Worm (Caenorhabditis elegans) whole organism, late embryonic: Measurements from ENCODE around the gene K07F5.6.

Experiments
- C08G9.2 ChIP-seq: sonication (generic microtip); optimal IDR thresholded peaks from 2 replicates; lab custom pipeline; 2016; ENCODE audit warnings: mild to moderate bottlenecking, missing genetic modification characterization, moderate library complexity, missing compliant biosample characterization
- F13H6.1 ChIP-seq: sonication (generic microtip); optimal IDR thresholded peaks from 2 replicates; lab custom pipeline; 2016; ENCODE audit warnings: missing genetic modification characterization, missing compliant biosample characterization
- K02D7.2 ChIP-seq: sonication (generic microtip); optimal IDR thresholded peaks from 2 replicates; lab custom pipeline; 2017; ENCODE audit warnings: mild to moderate bottlenecking, missing genetic modification characterization, missing compliant biosample characterization
- K09A11.1 ChIP-seq: sonication (generic microtip); optimal IDR thresholded peaks from 2 replicates; lab custom pipeline; 2017; ENCODE audit warnings: antibody characterized with exemption, mild to moderate bottlenecking, missing genetic modification characterization, missing compliant biosample characterization; ENCODE audit not compliant: insufficient read depth
- T23F11.4 ChIP-seq: fragments of 200-800 bp; sonication (Bioruptor generic); optimal IDR thresholded peaks from 2 replicates; lab custom pipeline; 2018; ENCODE audit warnings: mild to moderate bottlenecking, missing genetic modification characterization, missing compliant biosample characterization
- ama-1 ChIP-seq: fragments of 150-350 bp; optimal IDR thresholded peaks from 2 replicates; lab custom pipeline; 2014
- ceh-14 ChIP-seq: sonication (generic microtip); optimal IDR thresholded peaks from 2 replicates; lab custom pipeline; 2016; ENCODE audit warnings: missing genotype, missing genetic modification characterization, missing compliant biosample characterization
- ceh-18 ChIP-seq: sonication (generic microtip); optimal IDR thresholded peaks from 2 replicates; lab custom pipeline; 2016; ENCODE audit warnings: missing genetic modification characterization, missing compliant biosample characterization
- ceh-24 ChIP-seq: sonication (generic microtip); optimal IDR thresholded peaks from 2 replicates; lab custom pipeline; 2016; ENCODE audit warnings: mild to moderate bottlenecking, missing genetic modification characterization, missing compliant biosample characterization
- ceh-30 ChIP-seq: fragments of 150-350 bp; optimal IDR thresholded peaks from 2 replicates; lab custom pipeline; 2014; ENCODE audit warnings: missing biosample characterization, missing genetic modification characterization
- ceh-48 ChIP-seq: sonication (generic microtip); optimal IDR thresholded peaks from 2 replicates; lab custom pipeline; 2016; ENCODE audit warnings: missing genetic modification characterization, inconsistent platforms, missing compliant biosample characterization
- ceh-6 ChIP-seq: fragments of 200-800 bp; sonication (Bioruptor generic); optimal IDR thresholded peaks from 2 replicates; lab custom pipeline; 2018; ENCODE audit warnings: mild to moderate bottlenecking, missing genetic modification characterization, missing compliant biosample characterization
- dmd-4 ChIP-seq: sonication (generic microtip); optimal IDR thresholded peaks from 2 replicates; lab custom pipeline; 2016; ENCODE audit warnings: borderline replicate concordance, missing genetic modification characterization, missing compliant biosample characterization
- dve-1 ChIP-seq: sonication (generic microtip); optimal IDR thresholded peaks from 2 replicates; lab custom pipeline; 2017; ENCODE audit warnings: antibody characterized with exemption, mild to moderate bottlenecking, missing genetic modification characterization, missing compliant biosample characterization
- elt-2 ChIP-seq: sonication (generic microtip); optimal IDR thresholded peaks from 2 replicates; lab custom pipeline; 2016; ENCODE audit warnings: missing genetic modification reagents, missing genetic modification characterization, missing compliant biosample characterization
- elt-4 ChIP-seq: sonication (generic microtip); optimal IDR thresholded peaks from 2 replicates; lab custom pipeline; 2016; ENCODE audit warnings: missing genetic modification characterization, missing compliant biosample characterization
- eyg-1 ChIP-seq: sonication (generic microtip); optimal IDR thresholded peaks from 2 replicates; lab custom pipeline; 2016; ENCODE audit warnings: missing genotype, missing genetic modification characterization, missing compliant biosample characterization
- fax-1 ChIP-seq: sonication (generic microtip); optimal IDR thresholded peaks from 2 replicates; lab custom pipeline; 2016; ENCODE audit warnings: missing genotype, missing genetic modification characterization, missing compliant biosample characterization
- fkh-6 ChIP-seq: sonication (generic microtip); optimal IDR thresholded peaks from 2 replicates; lab custom pipeline; 2016; ENCODE audit warnings: missing genetic modification characterization, missing compliant biosample characterization
- gmeb-2 ChIP-seq: sonication (generic microtip); optimal IDR thresholded peaks from 2 replicates; lab custom pipeline; 2016; ENCODE audit warnings: missing genetic modification characterization, inconsistent platforms, missing compliant biosample characterization
- hlh-15 ChIP-seq: sonication (generic microtip); optimal IDR thresholded peaks from 2 replicates; lab custom pipeline; 2016; ENCODE audit warnings: missing genetic modification characterization, missing compliant biosample characterization
- hlh-30 ChIP-seq: sonication (generic microtip); optimal IDR thresholded peaks from 2 replicates; lab custom pipeline; 2017; ENCODE audit warnings: antibody characterized with exemption, missing genetic modification characterization, missing compliant biosample characterization; ENCODE audit not compliant: insufficient read depth
- hlh-6 ChIP-seq: sonication (generic microtip); optimal IDR thresholded peaks from 2 replicates; lab custom pipeline; 2016; ENCODE audit warnings: missing genotype, missing genetic modification characterization, missing compliant biosample characterization
- hlh-8 ChIP-seq: sonication (generic microtip); optimal IDR thresholded peaks from 2 replicates; lab custom pipeline; 2016; ENCODE audit warnings: missing genotype, missing genetic modification characterization, missing compliant biosample characterization
- lim-6 ChIP-seq: sonication (generic microtip); optimal IDR thresholded peaks from 2 replicates; lab custom pipeline; 2016; ENCODE audit warnings: missing genetic modification characterization, missing compliant biosample characterization
- lin-11 ChIP-seq: fragments of 200-800 bp; sonication (Bioruptor generic); optimal IDR thresholded peaks from 2 replicates; lab custom pipeline; 2018; ENCODE audit warnings: mild to moderate bottlenecking, missing genetic modification characterization, missing compliant biosample characterization
- madf-2 ChIP-seq: sonication (generic microtip); optimal IDR thresholded peaks from 2 replicates; lab custom pipeline; 2017; ENCODE audit warnings: missing genetic modification characterization, missing compliant biosample characterization
- mec-3 ChIP-seq: sonication (generic microtip); optimal IDR thresholded peaks from 2 replicates; lab custom pipeline; 2016; ENCODE audit warnings: borderline replicate concordance, missing genetic modification characterization, missing compliant biosample characterization
- nhr-11 ChIP-seq: fragments of 150-350 bp; optimal IDR thresholded peaks from 2 replicates; lab custom pipeline; 2014; ENCODE audit warnings: missing biosample characterization, missing genetic modification characterization
- odd-2 ChIP-seq: sonication (generic microtip); optimal IDR thresholded peaks from 2 replicates; lab custom pipeline; 2017; ENCODE audit warnings: antibody characterized with exemption, mild to moderate bottlenecking, missing genetic modification characterization, missing compliant biosample characterization
- pag-3 ChIP-seq: sonication (generic microtip); optimal IDR thresholded peaks from 2 replicates; lab custom pipeline; 2016; ENCODE audit warnings: missing compliant biosample characterization, missing genetic modification characterization, borderline replicate concordance
- pat-9 ChIP-seq: fragments of 200-800 bp; sonication (Bioruptor generic); optimal IDR thresholded peaks from 2 replicates; lab custom pipeline; 2018; ENCODE audit warnings: mild to moderate bottlenecking, missing genetic modification characterization, moderate library complexity, missing compliant biosample characterization
- pha-2 ChIP-seq: sonication (generic microtip); optimal IDR thresholded peaks from 2 replicates; lab custom pipeline; 2017; ENCODE audit warnings: mild to moderate bottlenecking, missing genetic modification characterization, missing compliant biosample characterization
- pqm-1 ChIP-seq: sonication (generic microtip); optimal IDR thresholded peaks from 2 replicates; lab custom pipeline; 2016; ENCODE audit warnings: missing genetic modification characterization, missing compliant biosample characterization
- pros-1 ChIP-seq: fragments of 150-350 bp; optimal IDR thresholded peaks from 2 replicates; lab custom pipeline; 2014; ENCODE audit warnings: missing biosample characterization, missing genetic modification reagents, missing genetic modification characterization
- ref-2 ChIP-seq: sonication (generic microtip); optimal IDR thresholded peaks from 2 replicates; lab custom pipeline; 2016; ENCODE audit warnings: missing genetic modification characterization, missing compliant biosample characterization
- sdc-2 ChIP-seq: sonication (generic microtip); optimal IDR thresholded peaks from 2 replicates; lab custom pipeline; 2016; ENCODE audit warnings: missing genotype, missing genetic modification characterization, missing compliant biosample characterization
- sox-2 ChIP-seq: fragments of 200-800 bp; sonication (Bioruptor generic); IDR thresholded peaks from 2 replicates; pipeline ENCODE4 v1.3.6; 2022; ENCODE audit warnings: missing genetic modification reagents, missing genetic modification characterization, missing compliant biosample characterization
- syd-9 ChIP-seq: sonication (generic microtip); optimal IDR thresholded peaks from 2 replicates; lab custom pipeline; 2016; ENCODE audit warnings: mild to moderate bottlenecking, missing genetic modification characterization, moderate library complexity, missing compliant biosample characterization
- tbx-7 ChIP-seq: sonication (generic microtip); optimal IDR thresholded peaks from 2 replicates; lab custom pipeline; 2016; ENCODE audit warnings: missing genotype, missing genetic modification characterization, missing compliant biosample characterization
- ttx-3 ChIP-seq: sonication (generic microtip); optimal IDR thresholded peaks from 2 replicates; lab custom pipeline; 2016; ENCODE audit warnings: missing genetic modification reagents, missing genetic modification characterization, missing compliant biosample characterization
- unc-55 ChIP-seq: sonication (generic microtip); optimal IDR thresholded peaks from 2 replicates; lab custom pipeline; 2017; ENCODE audit warnings: missing biosample characterization, missing genetic modification reagents, missing genetic modification characterization
- unc-86 ChIP-seq: sonication (generic microtip); optimal IDR thresholded peaks from 2 replicates; lab custom pipeline; 2016; ENCODE audit warnings: missing genetic modification characterization, missing compliant biosample characterization
- zip-5 ChIP-seq: sonication (generic microtip); optimal IDR thresholded peaks from 2 replicates; lab custom pipeline; 2016; ENCODE audit warnings: missing genetic modification characterization, missing compliant biosample characterization

Gene K07F5.6

DNA sequence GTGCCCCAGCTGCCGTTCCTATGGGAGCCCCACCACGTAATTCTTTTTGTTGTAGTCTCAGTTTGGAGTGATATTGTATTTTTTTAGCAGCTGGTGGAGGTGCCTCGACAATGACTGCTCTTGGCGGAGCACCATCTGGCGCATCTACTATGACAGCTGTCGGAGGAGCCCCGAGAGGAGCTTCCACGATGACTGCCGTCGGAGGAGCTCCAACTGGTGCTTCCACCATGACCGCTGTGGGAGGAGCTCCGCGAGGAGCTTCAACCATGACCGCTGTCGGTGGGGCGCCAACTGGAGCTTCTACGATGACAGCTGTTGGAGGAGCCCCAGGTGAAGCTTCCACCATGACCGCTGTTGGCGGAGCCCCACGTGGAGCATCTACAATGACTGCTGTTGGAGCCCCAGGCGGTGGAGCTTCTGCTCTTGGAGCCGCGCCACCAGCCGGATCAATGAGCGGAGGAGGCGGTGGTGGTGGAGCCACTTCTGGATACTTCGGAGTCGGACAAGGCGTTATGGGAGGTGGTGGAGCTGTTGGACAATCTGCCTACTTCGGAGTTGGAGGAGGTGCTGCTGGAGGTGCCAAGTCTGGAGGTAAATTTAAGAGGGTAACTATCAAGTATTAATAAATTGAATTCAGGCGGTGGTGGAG is 6.5 kb upstream of the K07F5.6 start:
- TF ChIP-seq odd-2 (no peak), sdc-2 (tag; lab: Kevin White, UChicago) (peak; percentile 9)
- TF ChIP-seq, all 69 proteins: peak for 1

ce11 chrIV:9852250-9852649 is 5.8 kb upstream of the K07F5.6 start, which contains the start of gene ssq-1:
Gene ssq-1 (plus strand): TSS chrIV:9852550.
- no peak for TF ChIP-seq lim-6 (tag; lab: Kevin White, UChicago)
- TF ChIP-seq dve-1 (tag; lab: Kevin White, UChicago) = no peak
- TF ChIP-seq T23F11.4 (GFP tag; lab: Kevin White, UChicago) = no peak
- no peak for TF ChIP-seq pat-9 (tag; lab: Kevin White, UChicago)
- no peak for TF ChIP-seq K09A11.1 (tag; lab: Kevin White, UChicago)

- TF ChIP-seq pqm-1 (tag; lab: Kevin White, UChicago) (no peak), fkh-6 (no peak), ceh-24 (tag; lab: Kevin White, UChicago) (no peak), mec-3 (tag; lab: Kevin White, UChicago) (no peak), pag-3 (tag; lab: Kevin White, UChicago) (no peak), hlh-15 (no peak), unc-86 (tag; lab: Kevin White, UChicago) (no peak), hlh-8 (tag; lab: Kevin White, UChicago) (no peak), nhr-11 (tag; lab: Kevin White, UChicago) (no peak), K02D7.2 (tag; lab: Kevin White, UChicago) (no peak), pha-2 (tag; lab: Kevin White, UChicago) (no peak), lin-11 (tag; lab: Kevin White, UChicago) (no peak), zip-5 (tag; lab: Kevin White, UChicago) (no peak), ceh-48 (tag; lab: Kevin White, UChicago) (no peak), ceh-14 (tag; lab: Kevin White, UChicago) (no peak), elt-4 (tag; lab: Kevin White, UChicago) (no peak), hlh-30 (tag; lab: Kevin White, UChicago) (no peak), syd-9 (tag; lab: Kevin White, UChicago) (no peak), sox-2 (no peak)
Measured at ce11 chrIV:9850931-9851330, 4.5 kb upstream of the K07F5.6 start, which contains the start of gene ssp-10. Gene ssp-10 (minus strand): TSS chrIV:9851031.

DNA sequence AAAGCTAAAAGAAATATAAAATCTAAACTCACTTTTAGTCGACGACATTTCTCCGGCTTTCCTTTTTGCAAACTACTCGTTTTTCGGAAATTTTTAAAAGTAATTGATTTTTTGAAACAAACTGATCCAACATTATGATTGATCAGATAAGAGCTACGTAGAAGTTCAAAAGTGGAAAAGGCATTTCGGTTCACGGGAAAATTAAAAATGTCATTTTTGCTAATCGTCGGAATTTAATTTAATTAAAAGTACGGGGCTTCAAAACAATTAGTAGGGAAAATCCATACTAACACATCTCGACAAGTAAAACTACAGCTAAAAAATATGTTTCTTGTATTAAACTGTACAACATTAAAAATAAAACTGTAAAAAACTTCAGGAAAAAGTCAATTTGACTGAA is 3.1 kb upstream of the K07F5.6 start, which contains the start of gene K07F5.8:
Gene K07F5.8, minus strand, starts transcription at position 101 of the 400 bp plus-strand sequence.
- TF ChIP-seq elt-2 (tag; lab: Kevin White, UChicago) (no peak), ama-1 (lab: Kevin White, UChicago) (no peak), gmeb-2 (no peak), ceh-30 (no peak), T23F11.4 (GFP tag; lab: Kevin White, UChicago) (no peak), madf-2 (tag; lab: Kevin White, UChicago) (no peak), elt-4 (tag; lab: Kevin White, UChicago) (no peak), eyg-1 (no peak), tbx-7 (no peak), ttx-3 (tag; lab: Kevin White, UChicago) (no peak), pat-9 (tag; lab: Kevin White, UChicago) (no peak)

- TF ChIP-seq ceh-14 (tag; lab: Kevin White, UChicago) (no peak), fax-1 (tag; lab: Kevin White, UChicago) (no peak), ceh-6 (GFP tag; lab: Kevin White, UChicago) (no peak), lin-11 (tag; lab: Kevin White, UChicago) (no peak), eyg-1 (no peak), unc-55 (no peak), K09A11.1 (tag; lab: Kevin White, UChicago) (no peak), madf-2 (tag; lab: Kevin White, UChicago) (no peak), pha-2 (tag; lab: Kevin White, UChicago) (no peak), dmd-4 (tag; lab: Kevin White, UChicago) (no peak), hlh-6 (tag; lab: Kevin White, UChicago) (no peak), hlh-30 (tag; lab: Kevin White, UChicago) (no peak), sdc-2 (tag; lab: Kevin White, UChicago) (no peak), C08G9.2 (tag; lab: Kevin White, UChicago) (no peak), pros-1 (no peak), F13H6.1 (tag; lab: Kevin White, UChicago) (no peak), ref-2 (tag; lab: Kevin White, UChicago) (no peak), ceh-18 (tag; lab: Kevin White, UChicago) (no peak), hlh-15 (no peak)
- TF ChIP-seq, all 69 proteins: peak for 0
Measured at ce11 chrIV:9848075-9848474, 1.6 kb upstream of the K07F5.6 start, which contains the start of gene K07F5.7. Gene K07F5.7 (minus strand): TSS chrIV:9848175.
